Worm (Caenorhabditis elegans) whole organism, early embryonic: ENCODE measurements around the gene R09H10.2.

Experiments
- ama-1 ChIP-seq: fragments of 150-350 bp; optimal IDR thresholded peaks from 2 replicates; lab custom pipeline; 2014
- flt-1 ChIP-seq: fragments of 200-800 bp; sonication (Bioruptor generic); IDR thresholded peaks from 2 replicates; pipeline ENCODE4 v1.3.6; 2022; ENCODE audit warnings: missing genetic modification characterization, missing compliant biosample characterization
- hmg-4 ChIP-seq: fragments of 200-800 bp; sonication (Bioruptor generic); optimal IDR thresholded peaks from 2 replicates; lab custom pipeline; 2018; ENCODE audit warnings: mild to moderate bottlenecking, missing genetic modification characterization, missing compliant biosample characterization

DNA sequence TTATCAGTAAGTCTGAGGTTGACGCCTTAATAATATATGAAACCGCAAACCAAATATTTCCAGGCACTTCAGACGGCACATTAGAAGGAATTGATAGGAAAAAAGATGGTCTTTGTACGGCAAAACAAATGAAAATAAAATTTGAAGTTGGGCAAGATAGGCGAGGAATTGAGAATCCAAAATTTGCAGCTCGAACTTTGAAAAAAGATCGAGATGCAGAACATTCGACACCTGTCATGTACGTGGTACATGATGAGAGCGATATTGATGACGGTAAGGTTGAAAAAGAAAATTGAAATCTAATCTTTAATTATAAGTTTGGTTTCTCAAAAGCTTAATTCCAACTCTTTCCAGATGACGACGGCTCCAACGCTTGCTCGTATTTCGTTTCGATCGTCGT is 25.1 kb upstream of the R09H10.2 start:
- TF ChIP-seq ama-1 (lab: Kevin White, UChicago) (no peak), flt-1 (no peak), hmg-4 (no peak)
